Worm (Caenorhabditis elegans) whole organism, dauer: ENCODE results near the gene pho-7.

Experiments
- unc-62 ChIP-seq: sonication (generic microtip); optimal IDR thresholded peaks from 2 replicates; lab custom pipeline; 2017; ENCODE audit warnings: missing biosample characterization, missing genetic modification reagents, missing genetic modification characterization

pho-7 gene

ce11 chrX:10909661-10910060 is 31.5 kb downstream of the pho-7 start:
- TF ChIP-seq unc-62: no peak

ce11 chrX:10907418-10907817 is 33.7 kb downstream of the pho-7 start:
- TF ChIP-seq unc-62: no peak

- TF ChIP-seq unc-62: no peak
These were observed 37.7 kb downstream of the pho-7 start for ce11 chrX:10903416-10903815.

ce11 chrX:10902723-10903322 is 38.3 kb downstream of the pho-7 start, which contains the start of gene acbp-3:
Gene acbp-3 (plus strand): TSS chrX:10903272.
- no peak for TF ChIP-seq unc-62

ce11 chrX:10901766-10902165 is 39.4 kb downstream of the pho-7 start:
- no peak for TF ChIP-seq unc-62

- no peak for TF ChIP-seq unc-62
These were observed 40.2 kb downstream of the pho-7 start for ce11 chrX:10900952-10901351.

ce11 chrX:10900079-10900724 is 41.0 kb downstream of the pho-7 start, which contains the start of gene suca-1:
Gene suca-1 (minus strand): TSS chrX:10900114.
- no peak for TF ChIP-seq unc-62

- TF ChIP-seq unc-62: no peak
These were observed 44.7 kb downstream of the pho-7 start, which contains the start of gene haly-1 for ce11 chrX:10896498-10896897. Gene haly-1 (minus strand): TSS chrX:10896598.

- no peak for TF ChIP-seq unc-62
These were observed 49.3 kb downstream of the pho-7 start, which contains the start of gene F47B10.3 for ce11 chrX:10891890-10892289. Gene F47B10.3 (plus strand): TSS chrX:10892190.

ce11 chrX:10890965-10891364 is 50.2 kb downstream of the pho-7 start, which contains the start of gene F47B10.4:
Gene F47B10.4 (plus strand): TSS chrX:10891265.
- no peak for TF ChIP-seq unc-62

ce11 chrX:10890456-10890855 is 50.7 kb downstream of the pho-7 start, which contains the start of gene F47B10.5:
Gene F47B10.5 (minus strand): TSS chrX:10890556.
- no peak for TF ChIP-seq unc-62

- TF ChIP-seq unc-62: no peak
These were observed 53.0 kb downstream of the pho-7 start, which contains the start of gene F47B10.6 for ce11 chrX:10888201-10888600. Gene F47B10.6 (plus strand): TSS chrX:10888501.
